Fruit fly (Drosophila melanogaster) whole organism, wandering third instar larva: ENCODE measurements around the gene CG13062.

Source experiments
- Abd-B ChIP-seq: fragments of >200 bp; optimal IDR thresholded peaks from 2 replicates; lab custom pipeline; 2017; ENCODE audit warnings: missing biosample characterization, missing genetic modification characterization
- CG9705 ChIP-seq: fragments of 200-800 bp; sonication (Bioruptor generic); optimal IDR thresholded peaks from 2 replicates; lab custom pipeline; 2018; ENCODE audit warnings: missing biosample characterization, mild to moderate bottlenecking, missing genetic modification characterization
- CrebA ChIP-seq: fragments of 200-800 bp; sonication (Bioruptor generic); optimal IDR thresholded peaks from 2 replicates; lab custom pipeline; 2016; ENCODE audit warnings: missing biosample characterization, mild to moderate bottlenecking, missing genetic modification characterization, borderline replicate concordance
- Dfd ChIP-seq: fragments of >200 bp; optimal IDR thresholded peaks from 2 replicates; lab custom pipeline; 2017; ENCODE audit warnings: missing biosample characterization, missing genetic modification characterization
- Dif ChIP-seq: fragments of 200-275, 200-300 bp; sonication (Bioruptor generic); optimal IDR thresholded peaks from 2 replicates; lab custom pipeline; 2018; ENCODE audit warnings: missing biosample characterization, missing genetic modification characterization; ENCODE audit not compliant: partially characterized antibody
- GATAd ChIP-seq: sonication (Bioruptor generic); optimal IDR thresholded peaks from 2 replicates; lab custom pipeline; 2016; ENCODE audit warnings: missing biosample characterization, missing genetic modification characterization
- HLH106 ChIP-seq: fragments of 200-800 bp; optimal IDR thresholded peaks from 3 replicates; lab custom pipeline; 2019; ENCODE audit warnings: missing biosample characterization, mild to moderate bottlenecking, missing genetic modification characterization, moderate library complexity
- Hnf4 ChIP-seq: fragments of 200-800 bp; sonication (Bioruptor generic); optimal IDR thresholded peaks from 2 replicates; lab custom pipeline; 2016; ENCODE audit warnings: missing biosample characterization, mild to moderate bottlenecking, missing genetic modification characterization
- Hr78 ChIP-seq: fragments of >200 bp; optimal IDR thresholded peaks from 2 replicates; lab custom pipeline; 2017; ENCODE audit warnings: missing biosample characterization, missing genetic modification characterization
- Hr83 ChIP-seq: fragments of 200-300 bp; sonication (Bioruptor generic); optimal IDR thresholded peaks from 2 replicates; lab custom pipeline; 2016; ENCODE audit warnings: missing biosample characterization, mild to moderate bottlenecking, missing genetic modification characterization, moderate library complexity; ENCODE audit not compliant: poor library complexity, severe bottlenecking
- Jra ChIP-seq: sonication (Bioruptor generic); optimal IDR thresholded peaks from 2 replicates; lab custom pipeline; 2016; ENCODE audit warnings: missing biosample characterization, missing genetic modification characterization
- Mio ChIP-seq: sonication (Bioruptor generic); optimal IDR thresholded peaks from 2 replicates; lab custom pipeline; 2016; ENCODE audit warnings: missing biosample characterization, missing genetic modification characterization
- Myc ChIP-seq: fragments of >200 bp; optimal IDR thresholded peaks from 2 replicates; lab custom pipeline; 2017
- N ChIP-seq: fragments of >200 bp; optimal IDR thresholded peaks from 2 replicates; lab custom pipeline; 2018; ENCODE audit warnings: missing biosample characterization, missing external identifiers, missing genetic modification characterization
- OdsH ChIP-seq: fragments of 200-800 bp; sonication (Bioruptor generic); optimal IDR thresholded peaks from 2 replicates; lab custom pipeline; 2016; ENCODE audit warnings: missing biosample characterization, mild to moderate bottlenecking, missing genetic modification characterization
- Rel ChIP-seq, 2 experiments: fragments of 200-800 bp; sonication (Bioruptor generic) in 1 of 2; optimal IDR thresholded peaks; 2 replicates in 1 of 2; 3 replicates in 1 of 2; lab custom pipeline; 2016 to 2019; ENCODE audit warnings: mild to moderate bottlenecking in 2 of 2, missing biosample characterization in 2 of 2, missing genetic modification characterization in 2 of 2, moderate library complexity in 1 of 2
- Sp1 ChIP-seq: fragments of 200-800 bp; sonication (Bioruptor generic); optimal IDR thresholded peaks from 3 replicates; lab custom pipeline; 2019; ENCODE audit warnings: missing biosample characterization, mild to moderate bottlenecking, missing genetic modification characterization, moderate library complexity
- Vsx2 ChIP-seq: fragments of 200-300, 225-300 bp; sonication (Bioruptor generic); optimal IDR thresholded peaks from 2 replicates; lab custom pipeline; 2018; ENCODE audit warnings: missing biosample characterization, missing genetic modification characterization; ENCODE audit not compliant: partially characterized antibody
- brk ChIP-seq: fragments of 200-800 bp; sonication (Bioruptor generic); optimal IDR thresholded peaks from 2 replicates; lab custom pipeline; 2016; ENCODE audit warnings: missing biosample characterization, mild to moderate bottlenecking, missing genetic modification characterization
- dmrt93B ChIP-seq: fragments of 200-800 bp; sonication (Bioruptor generic); optimal IDR thresholded peaks from 2 replicates; lab custom pipeline; 2018; ENCODE audit warnings: missing biosample characterization, mild to moderate bottlenecking, missing genetic modification characterization
- foxo ChIP-seq, 2 experiments: fragments of 200-800 bp; sonication (Bioruptor generic); optimal IDR thresholded peaks; 2 replicates in 1 of 2; 3 replicates in 1 of 2; lab custom pipeline; 2016 to 2017; ENCODE audit warnings: missing biosample characterization in 2 of 2, missing genetic modification characterization in 2 of 2
- fru ChIP-seq: fragments of 200-800 bp; sonication (Bioruptor generic); optimal IDR thresholded peaks from 3 replicates; lab custom pipeline; 2016; ENCODE audit warnings: missing biosample characterization, mild to moderate bottlenecking, missing genetic modification characterization
- h ChIP-seq: fragments of 200-800 bp; sonication (Bioruptor generic); optimal IDR thresholded peaks from 3 replicates; lab custom pipeline; 2016; ENCODE audit warnings: missing biosample characterization, mild to moderate bottlenecking, missing genetic modification characterization
- jim ChIP-seq: fragments of 175-275, 200-325 bp; sonication (Bioruptor generic); optimal IDR thresholded peaks from 2 replicates; lab custom pipeline; 2016; ENCODE audit warnings: missing biosample characterization, mild to moderate bottlenecking, missing genetic modification characterization
- lola ChIP-seq: fragments of >200 bp; optimal IDR thresholded peaks from 2 replicates; lab custom pipeline; 2017; ENCODE audit warnings: missing biosample characterization, missing genetic modification characterization
- pan ChIP-seq: fragments of >200 bp; optimal IDR thresholded peaks from 2 replicates; lab custom pipeline; 2017
- sage ChIP-seq: fragments of 200-800 bp; sonication (Bioruptor generic); optimal IDR thresholded peaks from 2 replicates; lab custom pipeline; 2016; ENCODE audit warnings: missing biosample characterization, mild to moderate bottlenecking, missing genetic modification characterization
- tai ChIP-seq: sonication (Bioruptor generic); optimal IDR thresholded peaks from 2 replicates; lab custom pipeline; 2016; ENCODE audit warnings: missing biosample characterization, missing genetic modification characterization
- usp ChIP-seq: fragments of >200 bp; optimal IDR thresholded peaks from 2 replicates; lab custom pipeline; 2017; ENCODE audit warnings: missing biosample characterization, missing genetic modification characterization
- woc ChIP-seq: sonication (Bioruptor generic); optimal IDR thresholded peaks from 2 replicates; lab custom pipeline; 2016; ENCODE audit warnings: missing biosample characterization, mild to moderate bottlenecking, missing genetic modification characterization

The CG13062 gene

dm6 chr3L:16317724-16318123 is 3.6 kb downstream of the CG13062 start, which contains the start of gene Nplp3:
Gene Nplp3, plus strand, starts transcription at chr3L:16318024.
- TF ChIP-seq foxo (GFP tag; optimal IDR thresholded peaks at IDR 0.05; lab: Kevin White, UChicago) (no peak), Rel (GFP tag; optimal IDR thresholded peaks at IDR 0.05; lab: Kevin White, UChicago) (no peak), Rel (tag; optimal IDR thresholded peaks at IDR 0.05; lab: Kevin White, UChicago) (no peak), h (GFP tag; lab: Kevin White, UChicago) (no peak), Dfd (GFP tag; lab: Kevin White, UChicago) (no peak), Hr78 (GFP tag; lab: Kevin White, UChicago) (no peak), CrebA (no peak), lola (GFP tag; lab: Kevin White, UChicago) (no peak), Sp1 (GFP tag; lab: Kevin White, UChicago) (no peak), pan (lab: Kevin White, UChicago) (no peak), brk (GFP tag; lab: Kevin White, UChicago) (no peak), Hr83 (GFP tag; lab: Kevin White, UChicago) (no peak), Jra (GFP tag; lab: Kevin White, UChicago) (no peak)

- TF ChIP-seq Hr83 (GFP tag; lab: Kevin White, UChicago) (no peak), Abd-B (GFP tag; lab: Kevin White, UChicago) (no peak), CrebA (no peak), Dif (GFP tag; lab: Kevin White, UChicago) (no peak), jim (GFP tag; lab: Kevin White, UChicago) (no peak), Mio (no peak), fru (GFP tag; lab: Kevin White, UChicago) (no peak), h (GFP tag; lab: Kevin White, UChicago) (no peak), dmrt93B (GFP tag; lab: Kevin White, UChicago) (no peak), pan (lab: Kevin White, UChicago) (no peak), tai (GFP tag; lab: Kevin White, UChicago) (no peak), HLH106 (tag; lab: Kevin White, UChicago) (no peak), Dfd (GFP tag; lab: Kevin White, UChicago) (no peak), Rel (GFP tag; optimal IDR thresholded peaks at IDR 0.05; lab: Kevin White, UChicago) (no peak), Rel (tag; optimal IDR thresholded peaks at IDR 0.05; lab: Kevin White, UChicago) (no peak), woc (GFP tag; lab: Kevin White, UChicago) (no peak)
Observed at dm6 chr3L:16319399-16319906, 5.4 kb downstream of the CG13062 start, which contains the start of the genes CG13041 and CG13060. Gene CG13041, minus strand, starts transcription at chr3L:16319526. Gene CG13060, plus strand, starts transcription at chr3L:16319856.

dm6 chr3L:16321172-16321571 is 7.1 kb downstream of the CG13062 start, which contains the start of gene CG42718:
Gene CG42718, minus strand, starts transcription at chr3L:16321272.
- TF ChIP-seq OdsH (GFP tag; lab: Kevin White, UChicago) (no peak), jim (GFP tag; lab: Kevin White, UChicago) (no peak), Sp1 (GFP tag; lab: Kevin White, UChicago) (no peak)

dm6 chr3L:16323372-16323771 is 9.3 kb downstream of the CG13062 start, which contains the start of gene CG13059:
Gene CG13059, plus strand, starts transcription at chr3L:16323672.
- TF ChIP-seq jim (GFP tag; lab: Kevin White, UChicago) (no peak), CrebA (no peak), Vsx2 (GFP tag; lab: Kevin White, UChicago) (no peak), pan (lab: Kevin White, UChicago) (no peak)

- no peak for TF ChIP-seq h (GFP tag; lab: Kevin White, UChicago)
- TF ChIP-seq usp, result no peak
- no peak for TF ChIP-seq HLH106 (tag; lab: Kevin White, UChicago)
- no peak for TF ChIP-seq sage (GFP tag; lab: Kevin White, UChicago)
- no peak for TF ChIP-seq Hr83 (GFP tag; lab: Kevin White, UChicago)
- no peak for TF ChIP-seq dmrt93B (GFP tag; lab: Kevin White, UChicago)
- TF ChIP-seq CG9705 (GFP tag; lab: Kevin White, UChicago), result no peak
- no peak for TF ChIP-seq GATAd (GFP tag; lab: Kevin White, UChicago)
- TF ChIP-seq fru (GFP tag; lab: Kevin White, UChicago), result no peak
- no peak for TF ChIP-seq Myc (lab: Kevin White, UChicago)
- TF ChIP-seq Hnf4 (GFP tag; lab: Kevin White, UChicago), result no peak
- no peak for TF ChIP-seq pan (lab: Kevin White, UChicago)
- TF ChIP-seq N (GFP tag; lab: Kevin White, UChicago), result no peak
Observed at dm6 chr3L:16326657-16327056, 12.6 kb downstream of the CG13062 start, which contains the start of the genes CG13040 and CG13039. Gene CG13040, minus strand, starts transcription at chr3L:16326757. Gene CG13039, minus strand, starts transcription at chr3L:16326762.
